Fruit fly (Drosophila melanogaster): Measurements from ENCODE around the gene dpr16.

The dpr16 gene

dm6 chr3R:5215334-5216307 lies 64.9 kb downstream of the dpr16 start (continued):
- peak; percentile 79 for TF ChIP-seq CG11085 (GFP tag; IDR thresholded peaks at IDR 0.05)
- TF ChIP-seq CG7963 (GFP tag; IDR thresholded peaks at IDR 0.05; ENCODE audit: partially characterized antibody), result no peak
- peak; percentile 78 for TF ChIP-seq NFAT (GFP tag; IDR thresholded peaks at IDR 0.05)
- TF ChIP-seq kah (GFP tag; optimal IDR thresholded peaks at IDR 0.05), result peak; percentile 92
- peak; percentile 52 for TF ChIP-seq Ravus (GFP tag; IDR thresholded peaks at IDR 0.05)
- peak; percentile 97 for TF ChIP-seq en (GFP tag; optimal IDR thresholded peaks at IDR 0.05)
- peak; percentile 99 for TF ChIP-seq Spps (tag; optimal IDR thresholded peaks at IDR 0.05)
- TF ChIP-seq CG13424 (tag; optimal IDR thresholded peaks at IDR 0.05), result peak; percentile 87
- TF ChIP-seq CG7372 (GFP tag; IDR thresholded peaks at IDR 0.05), result peak; percentile 65
- peak; percentile 81 for TF ChIP-seq CG12769 (tag; optimal IDR thresholded peaks at IDR 0.05)
- no peak for TF ChIP-seq Doc3 (GFP tag; IDR thresholded peaks at IDR 0.05; ENCODE audit: partially characterized antibody)
- TF ChIP-seq C15 (GFP tag; IDR thresholded peaks at IDR 0.05), result 0 out of 3 replicates have a peak, but pooled peaks have one; percentile 48
- no peak for TF ChIP-seq CG14860 (GFP tag; IDR thresholded peaks at IDR 0.05; ENCODE audit: partially characterized antibody)
- peak; percentile 93 for TF ChIP-seq ase (GFP tag; IDR thresholded peaks at IDR 0.05)
- TF ChIP-seq Gug (GFP tag; IDR thresholded peaks at IDR 0.05), result peak; percentile 77; the same call in 2 of the 4 replicates
- peak; percentile 90 for TF ChIP-seq Drgx (GFP tag; IDR thresholded peaks at IDR 0.05)
- TF ChIP-seq gsb (GFP tag; IDR thresholded peaks at IDR 0.05), result peak; percentile 31; the same call in 1 of the 2 replicates
- peak; percentile 55 for TF ChIP-seq CG9932 (GFP tag; IDR thresholded peaks at IDR 0.05)
- TF ChIP-seq BEAF-32 (GFP tag; optimal IDR thresholded peaks at IDR 0.05), result no peak
- peak; percentile 88 for TF ChIP-seq B-H1 (GFP tag; IDR thresholded peaks at IDR 0.05)
- peak; percentile 88 for TF ChIP-seq seq (GFP tag; IDR thresholded peaks at IDR 0.05)
- peak; percentile 99 for TF ChIP-seq CG17359 (tag; optimal IDR thresholded peaks at IDR 0.05)
- TF ChIP-seq NfI (GFP tag; optimal IDR thresholded peaks at IDR 0.05), result peak; percentile 74
- peak; percentile 94 for TF ChIP-seq CG6689 (GFP tag; IDR thresholded peaks at IDR 0.05)
- TF ChIP-seq grn (GFP tag; optimal IDR thresholded peaks at IDR 0.05), result peak; percentile 100
- TF ChIP-seq CG10654 (GFP tag; optimal IDR thresholded peaks at IDR 0.05), result peak; percentile 99
- peak; percentile 96 for TF ChIP-seq CG18599 (GFP tag; optimal IDR thresholded peaks at IDR 0.05)
- peak; percentile 99 for TF ChIP-seq Vsx1 (GFP tag; optimal IDR thresholded peaks at IDR 0.05)
- no peak for TF ChIP-seq al (GFP tag; IDR thresholded peaks at IDR 0.05)
- TF ChIP-seq vvl (GFP tag; IDR thresholded peaks at IDR 0.05), result peak; percentile 97
- peak; percentile 93 for TF ChIP-seq HmgZ (tag; optimal IDR thresholded peaks at IDR 0.05)
- peak; percentile 27 for TF ChIP-seq zfh2 (GFP tag; optimal IDR thresholded peaks at IDR 0.05)
- TF ChIP-seq CG17385 (GFP tag; optimal IDR thresholded peaks at IDR 0.05), result peak; percentile 87
- TF ChIP-seq CG8944 (GFP tag; optimal IDR thresholded peaks at IDR 0.05), result peak; percentile 99
- TF ChIP-seq bsh (GFP tag; optimal IDR thresholded peaks at IDR 0.05), result peak; percentile 84 to 99
- peak in 1 of 3 experiments; percentile 80 for TF ChIP-seq Stat92E (GFP tag; optimal IDR thresholded peaks at IDR 0.05)
- TF ChIP-seq gcm2 (GFP tag; optimal IDR thresholded peaks at IDR 0.05), result peak; percentile 89
- peak; percentile 93 for TF ChIP-seq unpg (GFP tag; optimal IDR thresholded peaks at IDR 0.05)
- TF ChIP-seq CG7357 (GFP tag; IDR thresholded peaks at IDR 0.05), result peak; percentile 70; the same call in 2 of the 3 replicates
- TF ChIP-seq CG30403 (GFP tag; optimal IDR thresholded peaks at IDR 0.05), result peak; percentile 77
- peak; percentile 68 for TF ChIP-seq nmo (GFP tag; optimal IDR thresholded peaks at IDR 0.05)
- no peak for TF ChIP-seq CG1832 (GFP tag; optimal IDR thresholded peaks at IDR 0.05)
- no peak for TF ChIP-seq fru (optimal IDR thresholded peaks at IDR 0.05)
- peak; percentile 94 for TF ChIP-seq sima (GFP tag; optimal IDR thresholded peaks at IDR 0.05)
- TF ChIP-seq CG13894 (tag; optimal IDR thresholded peaks at IDR 0.05), result no peak
- peak; percentile 77 for TF ChIP-seq lbe (GFP tag; optimal IDR thresholded peaks at IDR 0.05)
- TF ChIP-seq Elba2 (GFP tag; optimal IDR thresholded peaks at IDR 0.05), result no peak
- TF ChIP-seq CG14710 (tag; optimal IDR thresholded peaks at IDR 0.05), result peak; percentile 98

All from whole organism, embryonic.